Fruit fly (Drosophila melanogaster): ENCODE measurements around the gene beta-PheRS.
A peak's percentile ranks its signal among the peaks of the same experiment; 100 is the strongest.

The beta-PheRS gene

DNA sequence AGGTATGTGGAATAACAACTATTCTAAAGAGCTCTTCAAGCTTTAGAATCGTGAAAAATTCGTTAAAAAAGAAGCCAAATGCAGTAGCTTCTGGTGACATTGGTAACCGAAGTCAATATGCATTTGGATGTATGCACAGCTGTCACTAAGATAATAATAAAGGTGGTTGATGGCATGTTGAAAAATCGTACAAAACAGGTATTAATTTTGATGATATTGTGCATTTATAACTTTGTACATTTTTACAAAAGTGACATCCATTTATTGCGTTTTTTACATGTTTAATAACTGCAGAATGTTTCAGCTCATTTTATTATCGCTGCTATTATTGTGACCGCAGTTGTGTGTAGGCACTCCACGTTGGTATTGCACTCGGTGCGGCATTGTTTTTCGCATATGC, 49.0 kb upstream of the beta-PheRS start:
- TF ChIP-seq CG4707 (GFP tag; optimal IDR thresholded peaks at IDR 0.05) = peak; percentile 30
- TF ChIP-seq HHEX (GFP tag; optimal IDR thresholded peaks at IDR 0.05) = peak; percentile 36
- TF ChIP-seq CG3407 (GFP tag; optimal IDR thresholded peaks at IDR 0.05) = peak; percentile 30
- TF ChIP-seq gem (tag; optimal IDR thresholded peaks at IDR 0.05) = peak; percentile 4
- TF ChIP-seq HLH3B (GFP tag; IDR thresholded peaks at IDR 0.05) = peak; percentile 15; the same call in 1 of the 2 replicates
- no peak for TF ChIP-seq CG3838 (GFP tag; optimal IDR thresholded peaks at IDR 0.05)
- TF ChIP-seq CG8765 (GFP tag; IDR thresholded peaks at IDR 0.05) = no peak
- TF ChIP-seq hkb (optimal IDR thresholded peaks at IDR 0.05) = no peak
- TF ChIP-seq hkb (GFP tag; IDR thresholded peaks at IDR 0.05) = peak; percentile 38
- no peak for TF ChIP-seq Mrtf (GFP tag; IDR thresholded peaks at IDR 0.05)
- peak; percentile 87 for TF ChIP-seq sens (GFP tag)
- peak; percentile 25; the same call in 1 of the 2 replicates for TF ChIP-seq seq (GFP tag; IDR thresholded peaks at IDR 0.05)
- TF ChIP-seq nom (GFP tag; optimal IDR thresholded peaks at IDR 0.05) = no peak
- TF ChIP-seq Nf-YA (GFP tag; IDR thresholded peaks at IDR 0.05) = 0 out of 2 replicates have a peak, but pooled peaks have one; percentile 22
- TF ChIP-seq CG7987 (GFP tag; optimal IDR thresholded peaks at IDR 0.05) = no peak
- TF ChIP-seq Xrp1 (GFP tag; IDR thresholded peaks at IDR 0.05) = peak; percentile 45
- TF ChIP-seq Dek (tag; optimal IDR thresholded peaks at IDR 0.05) = no peak
- TF ChIP-seq CG5953 (GFP tag; IDR thresholded peaks at IDR 0.05) = 0 out of 2 replicates have a peak, but pooled peaks have one; percentile 45
- TF ChIP-seq CG2202 (tag; optimal IDR thresholded peaks at IDR 0.05) = peak; percentile 5
- TF ChIP-seq gsb-n (tag; optimal IDR thresholded peaks at IDR 0.05) = peak; percentile 8
- TF ChIP-seq Sox100B (GFP tag; optimal IDR thresholded peaks at IDR 0.05) = peak; percentile 30
- peak; percentile 2 for TF ChIP-seq CG4424 (GFP tag; optimal IDR thresholded peaks at IDR 0.05)
- TF ChIP-seq Poxn (GFP tag; IDR thresholded peaks at IDR 0.05) = no peak
- TF ChIP-seq kni (GFP tag; optimal IDR thresholded peaks at IDR 0.05) = peak; percentile 8
- TF ChIP-seq Elba2 (GFP tag; optimal IDR thresholded peaks at IDR 0.05) = no peak
- no peak for TF ChIP-seq Opbp (GFP tag; IDR thresholded peaks at IDR 0.05; ENCODE audit: partially characterized antibody)
- TF ChIP-seq CG1024 (GFP tag; IDR thresholded peaks at IDR 0.05) = peak; percentile 36; the same call in 1 of the 2 replicates
- no peak for TF ChIP-seq sc (optimal IDR thresholded peaks at IDR 0.05)
- TF ChIP-seq sc (GFP tag; optimal IDR thresholded peaks at IDR 0.05) = peak; percentile 13
- no peak for TF ChIP-seq Vsx1 (GFP tag; optimal IDR thresholded peaks at IDR 0.05)
- peak; percentile 27 for TF ChIP-seq fd64A (GFP tag; optimal IDR thresholded peaks at IDR 0.05)
- TF ChIP-seq Atf3 (GFP tag; optimal IDR thresholded peaks at IDR 0.05) = no peak
- TF ChIP-seq CG10431 (GFP tag; optimal IDR thresholded peaks at IDR 0.05) = peak; percentile 25
- peak; percentile 66 for TF ChIP-seq CG11696 (GFP tag; IDR thresholded peaks at IDR 0.05)
- TF ChIP-seq CG7963 (GFP tag; IDR thresholded peaks at IDR 0.05; ENCODE audit: partially characterized antibody) = no peak
- peak; percentile 54 for TF ChIP-seq CG2875 (GFP tag; optimal IDR thresholded peaks at IDR 0.05)
- TF ChIP-seq ATbp (GFP tag; optimal IDR thresholded peaks at IDR 0.05) = peak; percentile 72
- peak in 1 of 2 experiments; percentile 43 for TF ChIP-seq bsh (GFP tag; optimal IDR thresholded peaks at IDR 0.05)
- TF ChIP-seq Meics (GFP tag; optimal IDR thresholded peaks at IDR 0.05) = no peak
- TF ChIP-seq pnt (GFP tag; optimal IDR thresholded peaks at IDR 0.05) = no peak
- TF ChIP-seq CG4360 (GFP tag; IDR thresholded peaks at IDR 0.05) = 0 out of 2 replicates have a peak, but pooled peaks have one; percentile 30
- TF ChIP-seq CG6254 (GFP tag; optimal IDR thresholded peaks at IDR 0.05) = peak; percentile 27
- no peak for TF ChIP-seq Taf1 (GFP tag; IDR thresholded peaks at IDR 0.05)
- TF ChIP-seq Asciz (GFP tag; optimal IDR thresholded peaks at IDR 0.05) = peak; percentile 34
- TF ChIP-seq Drgx (GFP tag; IDR thresholded peaks at IDR 0.05) = peak; percentile 46; the same call in 1 of the 2 replicates
- TF ChIP-seq wek (GFP tag; optimal IDR thresholded peaks at IDR 0.05) = peak; percentile 17
- no peak for TF ChIP-seq CG2889 (GFP tag; IDR thresholded peaks at IDR 0.05)
- peak; percentile 38 for TF ChIP-seq Blimp-1 (GFP tag; optimal IDR thresholded peaks at IDR 0.05)
- no peak for TF ChIP-seq Hmr (GFP tag; optimal IDR thresholded peaks at IDR 0.05)
- TF ChIP-seq zen (tag; optimal IDR thresholded peaks at IDR 0.05) = no peak
- TF ChIP-seq CG6683 (GFP tag; optimal IDR thresholded peaks at IDR 0.05) = no peak

Data from whole organism, embryonic.